Fruit fly (Drosophila melanogaster) whole organism, embryonic: ENCODE data around the gene CG14866.

Source experiments
- Aef1 ChIP-seq: fragments of 200-800 bp; sonication (Bioruptor generic); IDR thresholded peaks from 3 replicates; pipeline ENCODE4 v1.3.6; 2022; ENCODE audit warnings: missing biosample characterization, missing genetic modification characterization
- Antp ChIP-seq: fragments of 200-800 bp; sonication (Bioruptor generic); optimal IDR thresholded peaks from 3 replicates; lab custom pipeline; 2016; ENCODE audit warnings: missing biosample characterization, missing genetic modification characterization
- Atf3 ChIP-seq: fragments of 200-800 bp; sonication (Bioruptor generic); optimal IDR thresholded peaks from 3 replicates; lab custom pipeline; 2016; ENCODE audit warnings: missing biosample characterization, missing genetic modification characterization
- BEAF-32 ChIP-seq: fragments of 200-800 bp; sonication (Bioruptor generic); optimal IDR thresholded peaks from 3 replicates; lab custom pipeline; 2017; ENCODE audit warnings: missing biosample characterization, missing genetic modification characterization, mild to moderate bottlenecking, moderate library complexity, missing genetic modification reagents
- BtbVII ChIP-seq: fragments of 200-800 bp; sonication (Bioruptor generic); optimal IDR thresholded peaks from 3 replicates; lab custom pipeline; 2017; ENCODE audit warnings: missing biosample characterization, mild to moderate bottlenecking, missing genetic modification characterization
- C15 ChIP-seq: fragments of 200-800 bp; sonication (Bioruptor generic); IDR thresholded peaks from 3 replicates; pipeline ENCODE4 v1.3.6; 2022; ENCODE audit warnings: missing biosample characterization, missing genetic modification characterization
- CG11696 ChIP-seq: fragments of 200-800 bp; sonication (Bioruptor generic); IDR thresholded peaks from 2 replicates; pipeline ENCODE4 v1.3.6; 2022; ENCODE audit warnings: missing biosample characterization, missing genetic modification characterization
- CG12391 ChIP-seq: fragments of 200-800 bp; sonication (Bioruptor generic); optimal IDR thresholded peaks from 3 replicates; lab custom pipeline; 2018; ENCODE audit warnings: missing biosample characterization, mild to moderate bottlenecking, missing genetic modification characterization, moderate library complexity
- CG12659 ChIP-seq: fragments of 200-800 bp; sonication (Bioruptor generic); optimal IDR thresholded peaks from 3 replicates; lab custom pipeline; 2017; ENCODE audit warnings: mild to moderate bottlenecking, missing biosample characterization, missing genetic modification reagents, missing genetic modification characterization
- CG13296 ChIP-seq: fragments of 200-800 bp; sonication (Bioruptor generic); optimal IDR thresholded peaks from 3 replicates; lab custom pipeline; 2018; ENCODE audit warnings: missing biosample characterization, mild to moderate bottlenecking, missing genetic modification characterization
- CG13424 ChIP-seq: fragments of 200-800 bp; sonication (Bioruptor generic); optimal IDR thresholded peaks from 2 replicates; lab custom pipeline; 2019; ENCODE audit warnings: missing biosample characterization, mild to moderate bottlenecking, missing genetic modification characterization, moderate library complexity
- CG13775 ChIP-seq: fragments of 200-800 bp; sonication (Bioruptor generic); optimal IDR thresholded peaks from 3 replicates; lab custom pipeline; 2017; ENCODE audit warnings: missing biosample characterization, mild to moderate bottlenecking, missing genetic modification characterization
- CG14014 ChIP-seq: fragments of 200-800 bp; sonication (Bioruptor generic); IDR thresholded peaks from 2 replicates; pipeline ENCODE4 v1.3.6; 2022; ENCODE audit warnings: missing biosample characterization, missing genetic modification characterization
- CG15269 ChIP-seq: fragments of 200-800 bp; sonication (Bioruptor generic); optimal IDR thresholded peaks from 2 replicates; lab custom pipeline; 2018; ENCODE audit warnings: missing biosample characterization, mild to moderate bottlenecking, missing genetic modification characterization, moderate library complexity
- CG16779 ChIP-seq: fragments of 200-800 bp; sonication (Bioruptor generic); IDR thresholded peaks from 2 replicates; pipeline ENCODE4 v1.3.6; 2022; ENCODE audit warnings: missing biosample characterization, missing genetic modification characterization
- CG17829 ChIP-seq: fragments of 200-800 bp; optimal IDR thresholded peaks from 2 replicates; lab custom pipeline; 2019; ENCODE audit warnings: missing biosample characterization, mild to moderate bottlenecking, missing genetic modification characterization, moderate library complexity
- CG18262 ChIP-seq: fragments of 200-800 bp; optimal IDR thresholded peaks from 3 replicates; lab custom pipeline; 2019; ENCODE audit warnings: missing biosample characterization, mild to moderate bottlenecking, missing genetic modification characterization, moderate library complexity
- CG18476 ChIP-seq: fragments of 200-800 bp; sonication (Bioruptor generic); optimal IDR thresholded peaks from 2 replicates; lab custom pipeline; 2016; ENCODE audit warnings: missing biosample characterization, mild to moderate bottlenecking, missing genetic modification characterization
- CG2129 ChIP-seq: fragments of 200-800 bp; sonication (Bioruptor generic); IDR thresholded peaks from 2 replicates; pipeline ENCODE4 v1.3.6; 2022; ENCODE audit warnings: missing biosample characterization, missing genetic modification characterization; ENCODE audit not compliant: partially characterized antibody
- CG8478 ChIP-seq: fragments of >200 bp; optimal IDR thresholded peaks from 2 replicates; lab custom pipeline; 2018
- CG9727 ChIP-seq: fragments of 200-800 bp; sonication (Bioruptor generic); optimal IDR thresholded peaks from 3 replicates; lab custom pipeline; 2017; ENCODE audit warnings: missing biosample characterization, mild to moderate bottlenecking, missing genetic modification characterization
- D19A ChIP-seq: fragments of 200-800 bp; optimal IDR thresholded peaks from 3 replicates; lab custom pipeline; 2019; ENCODE audit warnings: missing biosample characterization, mild to moderate bottlenecking, missing genetic modification characterization, moderate library complexity
- Dek ChIP-seq: fragments of 200-800 bp; sonication (Bioruptor generic); optimal IDR thresholded peaks from 3 replicates; lab custom pipeline; 2019; ENCODE audit warnings: missing biosample characterization, mild to moderate bottlenecking, missing genetic modification characterization, moderate library complexity
- Drgx ChIP-seq: fragments of 200-800 bp; sonication (Bioruptor generic); IDR thresholded peaks from 2 replicates; pipeline ENCODE4 v1.3.6; 2022; ENCODE audit warnings: missing biosample characterization, missing genetic modification characterization
- Gsc ChIP-seq: fragments of 200-800 bp; sonication (Bioruptor generic); IDR thresholded peaks from 2 replicates; pipeline ENCODE4 v1.3.6; 2022; ENCODE audit warnings: missing biosample characterization, missing genetic modification characterization
- HmgZ ChIP-seq: fragments of 200-800 bp; sonication (Bioruptor generic); optimal IDR thresholded peaks from 2 replicates; lab custom pipeline; 2018; ENCODE audit warnings: missing biosample characterization, mild to moderate bottlenecking, missing genetic modification characterization
- Hr3 ChIP-seq: fragments of 200-800 bp; sonication (Bioruptor generic); optimal IDR thresholded peaks from 3 replicates; lab custom pipeline; 2016; ENCODE audit warnings: missing biosample characterization, missing genetic modification characterization
- Mes4 ChIP-seq: fragments of 200-800 bp; sonication (Bioruptor generic); optimal IDR thresholded peaks from 2 replicates; lab custom pipeline; 2016; ENCODE audit warnings: missing biosample characterization, missing genetic modification characterization
- NK7.1 ChIP-seq: fragments of 200-800 bp; sonication (Bioruptor generic); optimal IDR thresholded peaks from 3 replicates; lab custom pipeline; 2016; ENCODE audit warnings: missing biosample characterization, missing genetic modification characterization
- NfI ChIP-seq: fragments of 200-800 bp; sonication (Bioruptor generic); optimal IDR thresholded peaks from 3 replicates; lab custom pipeline; 2018; ENCODE audit warnings: missing biosample characterization, mild to moderate bottlenecking, missing genetic modification characterization, moderate library complexity
- Oaz ChIP-seq: fragments of 200-800 bp; sonication (Bioruptor generic); IDR thresholded peaks from 2 replicates; pipeline ENCODE4 v1.3.6; 2022; ENCODE audit warnings: missing biosample characterization, missing genetic modification characterization
- Sox102F ChIP-seq: fragments of 200-800 bp; sonication (Bioruptor generic); optimal IDR thresholded peaks from 2 replicates; lab custom pipeline; 2018; ENCODE audit warnings: missing biosample characterization, mild to moderate bottlenecking, missing genetic modification characterization, moderate library complexity
- al ChIP-seq: fragments of 200-800 bp; sonication (Bioruptor generic); IDR thresholded peaks from 2 replicates; pipeline ENCODE4 v1.3.6; 2022; ENCODE audit warnings: missing biosample characterization, missing genetic modification characterization
- ash1 ChIP-seq: fragments of 200-800 bp; sonication (Bioruptor generic); optimal IDR thresholded peaks from 2 replicates; lab custom pipeline; 2018; ENCODE audit warnings: missing biosample characterization, mild to moderate bottlenecking, missing genetic modification characterization
- bigmax ChIP-seq: fragments of 200-800 bp; sonication (Bioruptor generic); optimal IDR thresholded peaks from 2 replicates; lab custom pipeline; 2018; ENCODE audit warnings: missing biosample characterization, mild to moderate bottlenecking, missing genetic modification characterization
- cas ChIP-seq: fragments of 200-800 bp; sonication (Bioruptor generic); IDR thresholded peaks from 2 replicates; pipeline ENCODE4 v1.3.6; 2022; ENCODE audit warnings: missing biosample characterization, missing genetic modification characterization
- chinmo ChIP-seq: fragments of 200-800 bp; sonication (Bioruptor generic); IDR thresholded peaks from 4 replicates; pipeline ENCODE4 v1.3.6; 2022; ENCODE audit warnings: missing biosample characterization, missing genetic modification characterization; ENCODE audit not compliant: partially characterized antibody
- croc ChIP-seq: fragments of 200-800 bp; sonication (Bioruptor generic); conservative IDR thresholded peaks from 3 replicates; pipeline ENCODE4 v1.3.6; 2022; ENCODE audit warnings: missing biosample characterization, missing genetic modification characterization
- dmrt11E ChIP-seq: fragments of 200-800 bp; sonication (Bioruptor generic); optimal IDR thresholded peaks from 3 replicates; lab custom pipeline; 2018; ENCODE audit warnings: missing biosample characterization, mild to moderate bottlenecking, missing genetic modification characterization, moderate library complexity
- dysf ChIP-seq: fragments of 200-800 bp; sonication (Bioruptor generic); IDR thresholded peaks from 3 replicates; pipeline ENCODE4 v1.3.6; 2022; ENCODE audit warnings: missing biosample characterization, missing genetic modification characterization
- esg ChIP-seq: fragments of 200-800 bp; sonication (Bioruptor generic); conservative IDR thresholded peaks from 2 replicates; pipeline ENCODE4 v1.3.6; 2022; ENCODE audit warnings: missing biosample characterization, missing genetic modification characterization
- fd64A ChIP-seq: fragments of 200-800 bp; sonication (Bioruptor generic); optimal IDR thresholded peaks from 3 replicates; lab custom pipeline; 2018; ENCODE audit warnings: missing biosample characterization, mild to moderate bottlenecking, missing genetic modification characterization
- hbn ChIP-seq: fragments of 200-800 bp; sonication (Bioruptor generic); IDR thresholded peaks from 2 replicates; pipeline ENCODE4 v1.3.6; 2022; ENCODE audit warnings: missing biosample characterization, missing genetic modification characterization; ENCODE audit not compliant: partially characterized antibody
- kni ChIP-seq: fragments of 200-800 bp; sonication (Bioruptor generic); optimal IDR thresholded peaks from 3 replicates; lab custom pipeline; 2017; ENCODE audit warnings: mild to moderate bottlenecking, missing biosample characterization, missing genetic modification reagents, missing genetic modification characterization
- otp ChIP-seq: fragments of 200-800 bp; sonication (Bioruptor generic); IDR thresholded peaks from 3 replicates; pipeline ENCODE4, ENCODE4 v1.3.6; 2022; ENCODE audit warnings: missing biosample characterization, missing genetic modification characterization
- peb ChIP-seq: fragments of 200-800 bp; sonication (Bioruptor generic); IDR thresholded peaks from 2 replicates; pipeline ENCODE4 v1.3.6; 2022; ENCODE audit warnings: missing biosample characterization, missing genetic modification characterization
- rib ChIP-seq: fragments of 200-800 bp; sonication (Bioruptor generic); IDR thresholded peaks from 2 replicates; pipeline ENCODE4 v1.3.6; 2022; ENCODE audit warnings: missing biosample characterization, missing genetic modification characterization
- row ChIP-seq: fragments of 200-800 bp; sonication (Bioruptor generic); IDR thresholded peaks from 3 replicates; pipeline ENCODE4 v1.3.6; 2022; ENCODE audit warnings: missing biosample characterization, missing genetic modification characterization
- tin ChIP-seq: fragments of 200-800 bp; sonication (Bioruptor generic); optimal IDR thresholded peaks from 3 replicates; lab custom pipeline; 2016; ENCODE audit warnings: missing biosample characterization, missing genetic modification characterization
- tx ChIP-seq: fragments of 200-800 bp; sonication (Bioruptor generic); optimal IDR thresholded peaks from 2 replicates; lab custom pipeline; 2016; ENCODE audit warnings: missing biosample characterization, missing genetic modification characterization

CG14866 gene

dm6 chr3R:15280619-15281334, 35.5 kb upstream of the CG14866 start (continued):
- TF ChIP-seq CG12659 (GFP tag; lab: Kevin White, UChicago), result peak; percentile 71
- no peak for TF ChIP-seq Atf3 (GFP tag; lab: Kevin White, UChicago)
- no peak; the same call in none of the 3 replicates for TF ChIP-seq dysf
- TF ChIP-seq Aef1 (GFP tag; lab: Robert Waterston, UW), result no peak
- peak; percentile 83 for TF ChIP-seq Hr3
- TF ChIP-seq kni (GFP tag; lab: Kevin White, UChicago), result peak; percentile 13
- no peak for TF ChIP-seq bigmax (GFP tag; lab: Kevin White, UChicago)
- TF ChIP-seq peb (GFP tag; lab: Robert Waterston, UW), result no peak
- no peak for TF ChIP-seq CG2129 (GFP tag; lab: Robert Waterston, UW)
- TF ChIP-seq tx (GFP tag; lab: Kevin White, UChicago), result no peak
- peak; percentile 80 for TF ChIP-seq CG12391 (tag; lab: Kevin White, UChicago)
- TF ChIP-seq Sox102F, result peak; percentile 78
- peak; percentile 65 for TF ChIP-seq NfI (GFP tag; lab: Kevin White, UChicago)
- TF ChIP-seq CG17829 (tag; lab: Kevin White, UChicago), result peak; percentile 76
- TF ChIP-seq Mes4, result peak; percentile 30
- no peak for TF ChIP-seq hbn (GFP tag; lab: Robert Waterston, UW)
- peak; percentile 40 for TF ChIP-seq BtbVII
- TF ChIP-seq row (GFP tag; lab: Robert Waterston, UW), result peak; percentile 69
- peak; percentile 84 for TF ChIP-seq CG13424
- TF ChIP-seq CG11696, result no peak
- no peak for TF ChIP-seq C15 (GFP tag; lab: Robert Waterston, UW)
- no peak for TF ChIP-seq CG8478 (lab: Kevin White, UChicago)
- no peak for TF ChIP-seq rib
- peak; percentile 38; the same call in 1 of the 2 replicates for TF ChIP-seq Drgx
- peak; percentile 85 for TF ChIP-seq dmrt11E (tag; lab: Kevin White, UChicago)
- TF ChIP-seq CG13296 (GFP tag; lab: Kevin White, UChicago), result peak; percentile 47
- TF ChIP-seq cas (GFP tag; lab: Robert Waterston, UW), result no peak
- peak; percentile 92 for TF ChIP-seq CG18262 (tag; lab: Kevin White, UChicago)
- peak; percentile 87 for TF ChIP-seq CG9727 (GFP tag; lab: Kevin White, UChicago)
- no peak for TF ChIP-seq ash1
- 0 out of 2 replicates have a peak, but pooled peaks have one; percentile 9 for TF ChIP-seq al
- no peak for TF ChIP-seq esg
- peak; percentile 20 for TF ChIP-seq Dek (tag; lab: Kevin White, UChicago)
- no peak for TF ChIP-seq Oaz
- TF ChIP-seq Antp (GFP tag; lab: Kevin White, UChicago), result no peak
- TF ChIP-seq CG15269 (tag; lab: Kevin White, UChicago), result peak; percentile 69
- TF ChIP-seq NK7.1 (GFP tag; lab: Kevin White, UChicago), result no peak
- peak; percentile 42 for TF ChIP-seq CG18476 (GFP tag; lab: Kevin White, UChicago)
- TF ChIP-seq tin (GFP tag; lab: Kevin White, UChicago), result peak; percentile 71
- TF ChIP-seq CG14014, result no peak; the same call in 1 of the 2 replicates
- peak; percentile 80 for TF ChIP-seq CG13775 (GFP tag; lab: Kevin White, UChicago)
- no peak for TF ChIP-seq fd64A (GFP tag; lab: Kevin White, UChicago)
- no peak for TF ChIP-seq BEAF-32 (GFP tag; lab: Kevin White, UChicago)
- TF ChIP-seq HmgZ (tag; lab: Kevin White, UChicago), result no peak
- TF ChIP-seq chinmo, result no peak
- no peak for TF ChIP-seq otp (GFP tag; lab: Robert Waterston, UW)
- TF ChIP-seq Gsc, result no peak
- TF ChIP-seq croc (GFP tag; lab: Robert Waterston, UW), result peak; percentile 46; the same call in 2 of the 3 replicates
- peak; percentile 73 for TF ChIP-seq D19A (tag; lab: Kevin White, UChicago)
- TF ChIP-seq CG16779 (GFP tag; lab: Robert Waterston, UW), result no peak
